Fruit fly (Drosophila melanogaster): ENCODE results near the gene Hinfp.

- TF ChIP-seq Sin3A (optimal IDR thresholded peaks at IDR 0.05) (no peak), Myc (optimal IDR thresholded peaks at IDR 0.05) (no peak), psq (optimal IDR thresholded peaks at IDR 0.05) (no peak), insv (optimal IDR thresholded peaks at IDR 0.05) (no peak)
These were observed 25.6 kb upstream of the Hinfp start for dm6 chrX:599727-600126.

Data from Kc167 (cell line).